Fruit fly (Drosophila melanogaster): ENCODE data around the gene Rca1.

The Rca1 gene

dm6 chr2L:6821631-6822030 lies 30.5 kb upstream of the Rca1 start, which contains the start of gene sens-2:
TSS of gene sens-2 (plus strand) at chr2L:6821934.
- TF ChIP-seq ftz-f1 (GFP tag; optimal IDR thresholded peaks at IDR 0.05) (peak; percentile 69), Trl (optimal IDR thresholded peaks at IDR 0.05) (no peak), Trl (GFP tag; optimal IDR thresholded peaks at IDR 0.05) (no peak), Oaz (GFP tag; IDR thresholded peaks at IDR 0.05) (no peak), Sry-δ (GFP tag; optimal IDR thresholded peaks at IDR 0.05) (no peak), dpn (GFP tag; optimal IDR thresholded peaks at IDR 0.05) (no peak), Oli (tag; optimal IDR thresholded peaks at IDR 0.05) (no peak), CG10565 (GFP tag; optimal IDR thresholded peaks at IDR 0.05) (no peak), CG13894 (tag; optimal IDR thresholded peaks at IDR 0.05) (no peak), gsb-n (tag; optimal IDR thresholded peaks at IDR 0.05) (peak; percentile 54), CG16779 (GFP tag; IDR thresholded peaks at IDR 0.05) (no peak), CG1792 (GFP tag; optimal IDR thresholded peaks at IDR 0.05) (no peak), CG11723 (GFP tag; optimal IDR thresholded peaks at IDR 0.05) (no peak), pita (GFP tag; optimal IDR thresholded peaks at IDR 0.05) (no peak), CG14860 (GFP tag; IDR thresholded peaks at IDR 0.05; ENCODE audit: partially characterized antibody) (no peak), CG2678 (tag; optimal IDR thresholded peaks at IDR 0.05) (no peak), CG10462 (GFP tag; optimal IDR thresholded peaks at IDR 0.05) (no peak), CG8290 (GFP tag; optimal IDR thresholded peaks at IDR 0.05) (no peak), CG8290 (tag; optimal IDR thresholded peaks at IDR 0.05) (peak in 1 of 2 experiments; percentile 29), Gsc (GFP tag; IDR thresholded peaks at IDR 0.05) (no peak), bcd (GFP tag; optimal IDR thresholded peaks at IDR 0.05) (no peak), phol (tag; optimal IDR thresholded peaks at IDR 0.05) (peak; percentile 16), bsh (GFP tag; optimal IDR thresholded peaks at IDR 0.05) (no peak), HLH54F (GFP tag; optimal IDR thresholded peaks at IDR 0.05) (no peak), ham (GFP tag; IDR thresholded peaks at IDR 0.05) (no peak), slp2 (GFP tag; optimal IDR thresholded peaks at IDR 0.05) (no peak), Jarid2 (GFP tag; optimal IDR thresholded peaks at IDR 0.05) (peak; percentile 89), CG13424 (tag; optimal IDR thresholded peaks at IDR 0.05) (no peak), tin (GFP tag; optimal IDR thresholded peaks at IDR 0.05) (no peak), CG12744 (GFP tag; optimal IDR thresholded peaks at IDR 0.05) (no peak), insv (GFP tag; optimal IDR thresholded peaks at IDR 0.05) (peak; percentile 95 to 98), croc (GFP tag; conservative IDR thresholded peaks at IDR 0.05) (no peak), Hr3 (GFP tag; optimal IDR thresholded peaks at IDR 0.05) (no peak), Nf-YC (tag; optimal IDR thresholded peaks at IDR 0.05) (peak; percentile 99), CG34224 (GFP tag; IDR thresholded peaks at IDR 0.05; ENCODE audit: partially characterized antibody) (peak; percentile 33; the same call in 1 of the 3 replicates), danr (GFP tag; IDR thresholded peaks at IDR 0.05) (no peak), CG7271 (tag; optimal IDR thresholded peaks at IDR 0.05) (no peak), CG15479 (GFP tag; optimal IDR thresholded peaks at IDR 0.05) (no peak), hth (optimal IDR thresholded peaks at IDR 0.05) (no peak), MESR4 (GFP tag; optimal IDR thresholded peaks at IDR 0.05) (no peak), kni (GFP tag; optimal IDR thresholded peaks at IDR 0.05) (peak; percentile 42), CG16815 (GFP tag; optimal IDR thresholded peaks at IDR 0.05) (no peak), sc (optimal IDR thresholded peaks at IDR 0.05) (no peak), sc (GFP tag; optimal IDR thresholded peaks at IDR 0.05) (no peak), kah (GFP tag; optimal IDR thresholded peaks at IDR 0.05) (peak; percentile 25), toy (GFP tag; IDR thresholded peaks at IDR 0.05) (no peak), Mad (GFP tag; optimal IDR thresholded peaks at IDR 0.05) (no peak), br (optimal IDR thresholded peaks at IDR 0.05) (no peak), nom (GFP tag; optimal IDR thresholded peaks at IDR 0.05) (no peak), CG3847 (GFP tag; IDR thresholded peaks at IDR 0.05) (no peak), CG34376 (GFP tag; optimal IDR thresholded peaks at IDR 0.05) (no peak), disco-r (GFP tag; optimal IDR thresholded peaks at IDR 0.05) (no peak), scrt (GFP tag; optimal IDR thresholded peaks at IDR 0.05) (no peak)

All from whole organism, embryonic.